Fruit fly (Drosophila melanogaster): Measurements from ENCODE around the gene CheA7a.

CheA7a gene

dm6 chrX:7377840-7378239 lies at the start of gene CheA7a:
Gene CheA7a (plus strand): TSS chrX:7378140.
- TF ChIP-seq GATAd (GFP tag; optimal IDR thresholded peaks at IDR 0.05) (no peak), woc (GFP tag; optimal IDR thresholded peaks at IDR 0.05) (no peak), fru (GFP tag; optimal IDR thresholded peaks at IDR 0.05) (no peak), N (GFP tag; optimal IDR thresholded peaks at IDR 0.05) (no peak), Myc (optimal IDR thresholded peaks at IDR 0.05) (no peak), sv (GFP tag; optimal IDR thresholded peaks at IDR 0.05) (no peak), Mio (GFP tag; optimal IDR thresholded peaks at IDR 0.05) (no peak), Hr83 (GFP tag; optimal IDR thresholded peaks at IDR 0.05; ENCODE audit: poor library complexity, severe bottlenecking) (no peak)

- no peak for TF ChIP-seq br (GFP tag; optimal IDR thresholded peaks at IDR 0.05)
- TF ChIP-seq Dif (GFP tag; optimal IDR thresholded peaks at IDR 0.05; ENCODE audit: partially characterized antibody), result no peak
- no peak for TF ChIP-seq sv (GFP tag; optimal IDR thresholded peaks at IDR 0.05)
- TF ChIP-seq CrebA (GFP tag; optimal IDR thresholded peaks at IDR 0.05; ENCODE audit: borderline replicate concordance), result no peak
- no peak for TF ChIP-seq dl (GFP tag; optimal IDR thresholded peaks at IDR 0.05; ENCODE audit: insufficient read depth in 1 of 2, partially characterized antibody in 2 of 2)
- TF ChIP-seq Mio (GFP tag; optimal IDR thresholded peaks at IDR 0.05), result no peak
Observed at dm6 chrX:7328746-7329145, 49.2 kb upstream of the CheA7a start, which contains the start of gene Acsf3. Gene Acsf3 (plus strand): TSS chrX:7329046.

- TF ChIP-seq foxo (GFP tag; optimal IDR thresholded peaks at IDR 0.05) (no peak), CG32264 (GFP tag; optimal IDR thresholded peaks at IDR 0.05) (no peak), N (GFP tag; optimal IDR thresholded peaks at IDR 0.05) (no peak), Dif (GFP tag; optimal IDR thresholded peaks at IDR 0.05; ENCODE audit: partially characterized antibody) (no peak), Hr78 (GFP tag; optimal IDR thresholded peaks at IDR 0.05) (no peak), Sp1 (GFP tag; optimal IDR thresholded peaks at IDR 0.05) (no peak), sv (GFP tag; optimal IDR thresholded peaks at IDR 0.05) (no peak)
Observed at dm6 chrX:7332091-7332490, 45.8 kb upstream of the CheA7a start, which contains the start of gene CG42780. Gene CG42780 (minus strand): TSS chrX:7332191.

- no peak for TF ChIP-seq pan (optimal IDR thresholded peaks at IDR 0.05)
- TF ChIP-seq foxo (GFP tag; optimal IDR thresholded peaks at IDR 0.05), result peak in 1 of 2 experiments; percentile 1
- peak; percentile 36 for TF ChIP-seq sv (GFP tag; optimal IDR thresholded peaks at IDR 0.05)
- peak; percentile 14 for TF ChIP-seq fru (GFP tag; optimal IDR thresholded peaks at IDR 0.05)
Observed at dm6 chrX:7332493-7332892, 45.4 kb upstream of the CheA7a start.

dm6 chrX:7333298-7333743 lies 44.6 kb upstream of the CheA7a start:
- TF ChIP-seq Sp1 (GFP tag; optimal IDR thresholded peaks at IDR 0.05) (no peak), Rel (GFP tag; optimal IDR thresholded peaks at IDR 0.05) (no peak), Rel (tag; optimal IDR thresholded peaks at IDR 0.05) (no peak), Vsx2 (GFP tag; optimal IDR thresholded peaks at IDR 0.05; ENCODE audit: partially characterized antibody) (no peak), CG9705 (GFP tag; optimal IDR thresholded peaks at IDR 0.05) (no peak), tai (GFP tag; optimal IDR thresholded peaks at IDR 0.05) (no peak), dsf (GFP tag; optimal IDR thresholded peaks at IDR 0.05; ENCODE audit: borderline replicate concordance) (no peak), dl (GFP tag; optimal IDR thresholded peaks at IDR 0.05; ENCODE audit: insufficient read depth in 1 of 2, partially characterized antibody in 2 of 2) (no peak), Mio (GFP tag; optimal IDR thresholded peaks at IDR 0.05) (no peak), Hnf4 (GFP tag; optimal IDR thresholded peaks at IDR 0.05) (no peak), Abd-B (GFP tag; optimal IDR thresholded peaks at IDR 0.05) (no peak), Dfd (GFP tag; optimal IDR thresholded peaks at IDR 0.05) (no peak), CG32264 (GFP tag; optimal IDR thresholded peaks at IDR 0.05) (no peak), Hr83 (GFP tag; optimal IDR thresholded peaks at IDR 0.05; ENCODE audit: poor library complexity, severe bottlenecking) (no peak), GATAd (GFP tag; optimal IDR thresholded peaks at IDR 0.05) (no peak), psq (GFP tag; optimal IDR thresholded peaks at IDR 0.05) (no peak), usp (GFP tag; optimal IDR thresholded peaks at IDR 0.05) (no peak)

- TF ChIP-seq Hr78 (GFP tag; optimal IDR thresholded peaks at IDR 0.05) (no peak), CrebA (GFP tag; optimal IDR thresholded peaks at IDR 0.05; ENCODE audit: borderline replicate concordance) (no peak), fru (GFP tag; optimal IDR thresholded peaks at IDR 0.05) (peak; percentile 48), foxo (GFP tag; optimal IDR thresholded peaks at IDR 0.05) (peak in 1 of 2 experiments; percentile 56), psq (GFP tag; optimal IDR thresholded peaks at IDR 0.05) (peak; percentile 16), Dfd (GFP tag; optimal IDR thresholded peaks at IDR 0.05) (no peak), tai (GFP tag; optimal IDR thresholded peaks at IDR 0.05) (no peak), Hnf4 (GFP tag; optimal IDR thresholded peaks at IDR 0.05) (peak; percentile 12), Mio (GFP tag; optimal IDR thresholded peaks at IDR 0.05) (no peak), sv (GFP tag; optimal IDR thresholded peaks at IDR 0.05) (no peak), h (GFP tag; optimal IDR thresholded peaks at IDR 0.05) (peak; percentile 59), pan (optimal IDR thresholded peaks at IDR 0.05) (no peak), dmrt93B (GFP tag; optimal IDR thresholded peaks at IDR 0.05) (peak; percentile 2), woc (GFP tag; optimal IDR thresholded peaks at IDR 0.05) (peak; percentile 29), Hr83 (GFP tag; optimal IDR thresholded peaks at IDR 0.05; ENCODE audit: poor library complexity, severe bottlenecking) (no peak), jim (GFP tag; optimal IDR thresholded peaks at IDR 0.05) (no peak), br (GFP tag; optimal IDR thresholded peaks at IDR 0.05) (peak; percentile 54), rgr (GFP tag; optimal IDR thresholded peaks at IDR 0.05) (peak; percentile 46), N (GFP tag; optimal IDR thresholded peaks at IDR 0.05) (no peak), brk (GFP tag; optimal IDR thresholded peaks at IDR 0.05) (peak; percentile 50), ey (GFP tag; optimal IDR thresholded peaks at IDR 0.05) (peak; percentile 19), CG9705 (GFP tag; optimal IDR thresholded peaks at IDR 0.05) (no peak)
Observed at dm6 chrX:7333858-7334800, 43.8 kb upstream of the CheA7a start.

Data from whole organism, wandering third instar larva.